Fruit fly (Drosophila melanogaster) whole organism, embryonic: Measurements from ENCODE around the gene CG6959.

Source experiments
- Ada2b ChIP-seq: fragments of 200-800 bp; sonication (Bioruptor generic); IDR thresholded peaks from 2 replicates; pipeline ENCODE4 v1.3.6; 2022; ENCODE audit warnings: missing biosample characterization, missing genetic modification characterization
- Bgb ChIP-seq: fragments of 200-800 bp; sonication (Bioruptor generic); IDR thresholded peaks from 2 replicates; pipeline ENCODE4 v1.3.6; 2022; ENCODE audit warnings: missing biosample characterization, missing genetic modification characterization; ENCODE audit not compliant: partially characterized antibody
- Blimp-1 ChIP-seq: fragments of 200-800 bp; sonication (Bioruptor generic); optimal IDR thresholded peaks from 3 replicates; lab custom pipeline; 2018; ENCODE audit warnings: missing biosample characterization, missing genetic modification characterization, mild to moderate bottlenecking, moderate library complexity, missing genetic modification reagents
- CG11093 ChIP-seq: fragments of 200-800 bp; sonication (Bioruptor generic); IDR thresholded peaks from 3 replicates; pipeline ENCODE4 v1.3.6; 2022; ENCODE audit warnings: missing biosample characterization, missing genetic modification characterization
- CG13424 ChIP-seq: fragments of 200-800 bp; sonication (Bioruptor generic); optimal IDR thresholded peaks from 2 replicates; lab custom pipeline; 2019; ENCODE audit warnings: missing biosample characterization, mild to moderate bottlenecking, missing genetic modification characterization, moderate library complexity
- CG1602 ChIP-seq: fragments of 200-800 bp; sonication (Bioruptor generic); optimal IDR thresholded peaks from 3 replicates; lab custom pipeline; 2016; ENCODE audit warnings: missing biosample characterization, missing genetic modification characterization
- CG16813 ChIP-seq: fragments of 200-800 bp; sonication (Bioruptor generic); IDR thresholded peaks from 3 replicates; pipeline ENCODE4 v1.3.6; 2022; ENCODE audit warnings: missing biosample characterization, missing genetic modification characterization; ENCODE audit not compliant: partially characterized antibody
- CG17612 ChIP-seq: fragments of 200-800 bp; sonication (Bioruptor generic); IDR thresholded peaks from 2 replicates; pipeline ENCODE4 v1.3.6; 2022; ENCODE audit warnings: missing biosample characterization, missing genetic modification characterization
- CG1792 ChIP-seq: fragments of 200-800 bp; sonication (Bioruptor generic); optimal IDR thresholded peaks from 2 replicates; lab custom pipeline; 2016; ENCODE audit warnings: missing biosample characterization, missing genetic modification characterization
- CG18599 ChIP-seq: fragments of 200-800 bp; sonication (Bioruptor generic); optimal IDR thresholded peaks from 3 replicates; lab custom pipeline; 2017; ENCODE audit warnings: missing biosample characterization, missing genetic modification characterization, mild to moderate bottlenecking, moderate library complexity, missing genetic modification reagents
- CG2889 ChIP-seq: fragments of 200-800 bp; sonication (Bioruptor generic); IDR thresholded peaks from 3 replicates; pipeline ENCODE4 v1.3.6; 2022; ENCODE audit warnings: missing biosample characterization, missing genetic modification characterization
- CG33213 ChIP-seq: fragments of 200-800 bp; sonication (Bioruptor generic); optimal IDR thresholded peaks from 3 replicates; lab custom pipeline; 2016; ENCODE audit warnings: missing biosample characterization, missing genetic modification characterization
- CG3995 ChIP-seq: fragments of 200-800 bp; sonication (Bioruptor generic); optimal IDR thresholded peaks from 3 replicates; lab custom pipeline; 2016; ENCODE audit warnings: missing biosample characterization, missing genetic modification characterization
- CG4328 ChIP-seq: fragments of 200-800 bp; sonication (Bioruptor generic); optimal IDR thresholded peaks from 3 replicates; lab custom pipeline; 2017; ENCODE audit warnings: missing biosample characterization, missing genetic modification reagents, missing genetic modification characterization
- CG6791 ChIP-seq: fragments of 200-800 bp; sonication (Bioruptor generic); IDR thresholded peaks from 3 replicates; pipeline ENCODE4 v1.3.6; 2022; ENCODE audit warnings: missing biosample characterization, missing genetic modification characterization; ENCODE audit not compliant: partially characterized antibody
- CG7271 ChIP-seq: fragments of 200-800 bp; sonication (Bioruptor generic); optimal IDR thresholded peaks from 2 replicates; lab custom pipeline; 2018; ENCODE audit warnings: missing biosample characterization, mild to moderate bottlenecking, missing genetic modification characterization, moderate library complexity
- CG9817 ChIP-seq: fragments of 200-800 bp; sonication (Bioruptor generic); optimal IDR thresholded peaks from 2 replicates; lab custom pipeline; 2018; ENCODE audit warnings: missing biosample characterization, mild to moderate bottlenecking, missing genetic modification characterization, moderate library complexity
- CoRest ChIP-seq: fragments of 200-800 bp; sonication (Bioruptor generic); optimal IDR thresholded peaks from 3 replicates; lab custom pipeline; 2018; ENCODE audit warnings: missing biosample characterization, mild to moderate bottlenecking, missing genetic modification characterization, moderate library complexity
- Dbx ChIP-seq: fragments of 200-800 bp; sonication (Bioruptor generic); IDR thresholded peaks from 3 replicates; pipeline ENCODE4 v1.3.6; 2022; ENCODE audit warnings: missing biosample characterization, missing genetic modification characterization
- Drgx ChIP-seq: fragments of 200-800 bp; sonication (Bioruptor generic); IDR thresholded peaks from 2 replicates; pipeline ENCODE4 v1.3.6; 2022; ENCODE audit warnings: missing biosample characterization, missing genetic modification characterization
- Fer1 ChIP-seq: fragments of 200-800 bp; sonication (Bioruptor generic); optimal IDR thresholded peaks from 2 replicates; lab custom pipeline; 2017; ENCODE audit warnings: missing biosample characterization, mild to moderate bottlenecking, missing genetic modification characterization
- Fer2 ChIP-seq: fragments of 200-800 bp; sonication (Bioruptor generic); optimal IDR thresholded peaks from 2 replicates; lab custom pipeline; 2018; ENCODE audit warnings: missing biosample characterization, mild to moderate bottlenecking, missing genetic modification characterization, moderate library complexity
- GATAe ChIP-seq: fragments of 200-800 bp; sonication (Bioruptor generic); conservative IDR thresholded peaks from 2 replicates; pipeline ENCODE4 v1.3.6; 2022; ENCODE audit warnings: missing biosample characterization, missing genetic modification characterization
- Gsc ChIP-seq: fragments of 200-800 bp; sonication (Bioruptor generic); IDR thresholded peaks from 2 replicates; pipeline ENCODE4 v1.3.6; 2022; ENCODE audit warnings: missing biosample characterization, missing genetic modification characterization
- HmgD ChIP-seq: fragments of 200-800 bp; sonication (Bioruptor generic); optimal IDR thresholded peaks from 3 replicates; lab custom pipeline; 2016; ENCODE audit warnings: missing biosample characterization, missing genetic modification characterization
- Hmr ChIP-seq: fragments of 200-800 bp; sonication (Bioruptor generic); optimal IDR thresholded peaks from 3 replicates; lab custom pipeline; 2017; ENCODE audit warnings: mild to moderate bottlenecking, missing biosample characterization, missing genetic modification reagents, missing genetic modification characterization
- Kr ChIP-seq: fragments of 200-800 bp; sonication (Bioruptor generic); optimal IDR thresholded peaks from 2 replicates; lab custom pipeline; 2017; ENCODE audit warnings: missing biosample characterization, mild to moderate bottlenecking, missing genetic modification characterization
- Lim3 ChIP-seq: fragments of 200-800 bp; sonication (Bioruptor generic); IDR thresholded peaks from 2 replicates; pipeline ENCODE4 v1.3.6; 2022; ENCODE audit warnings: missing biosample characterization, missing genetic modification characterization
- Mad ChIP-seq: fragments of 200-800 bp; sonication (Bioruptor generic); optimal IDR thresholded peaks from 2 replicates; lab custom pipeline; 2016; ENCODE audit warnings: missing biosample characterization, missing genetic modification characterization
- Oli ChIP-seq: fragments of 200-800 bp; sonication (Bioruptor generic); optimal IDR thresholded peaks from 2 replicates; lab custom pipeline; 2018; ENCODE audit warnings: missing biosample characterization, mild to moderate bottlenecking, missing genetic modification characterization, moderate library complexity
- TFAM ChIP-seq: fragments of 200-800 bp; sonication (Bioruptor generic); optimal IDR thresholded peaks from 2 replicates; lab custom pipeline; 2017; ENCODE audit warnings: missing biosample characterization, missing genetic modification characterization, inconsistent platforms
- Taf1 ChIP-seq: fragments of 200-800 bp; sonication (Bioruptor generic); IDR thresholded peaks from 2 replicates; pipeline ENCODE4 v1.3.6; 2022; ENCODE audit warnings: missing biosample characterization, missing genetic modification characterization
- YL-1 ChIP-seq: fragments of 200-800 bp; sonication (Bioruptor generic); optimal IDR thresholded peaks from 3 replicates; lab custom pipeline; 2017; ENCODE audit warnings: missing biosample characterization, mild to moderate bottlenecking, missing genetic modification characterization
- ase ChIP-seq: fragments of 200-800 bp; sonication (Bioruptor generic); IDR thresholded peaks from 3 replicates; pipeline ENCODE4 v1.3.6; 2022; ENCODE audit warnings: missing biosample characterization, missing genetic modification characterization
- btn ChIP-seq: fragments of 200-800 bp; sonication (Bioruptor generic); optimal IDR thresholded peaks from 2 replicates; lab custom pipeline; 2016; ENCODE audit warnings: missing biosample characterization, missing genetic modification characterization
- corto ChIP-seq: fragments of 200-800 bp; sonication (Bioruptor generic); optimal IDR thresholded peaks from 2 replicates; lab custom pipeline; 2016; ENCODE audit warnings: missing biosample characterization, mild to moderate bottlenecking, missing genetic modification characterization, moderate library complexity
- dm ChIP-seq: fragments of 200-800 bp; sonication (Bioruptor generic); optimal IDR thresholded peaks from 3 replicates; lab custom pipeline; 2016; ENCODE audit warnings: missing biosample characterization, missing genetic modification characterization
- dpn ChIP-seq, 2 experiments: fragments of 200-800 bp; sonication (Bioruptor generic); optimal IDR thresholded peaks; 3 replicates each; lab custom pipeline; 2016; ENCODE audit warnings: missing biosample characterization in 2 of 2, missing genetic modification characterization in 2 of 2
- ems ChIP-seq: fragments of 200-800 bp; sonication (Bioruptor generic); optimal IDR thresholded peaks from 3 replicates; lab custom pipeline; 2016; ENCODE audit warnings: missing biosample characterization, missing genetic modification characterization
- fd96Cb ChIP-seq: fragments of 200-800 bp; sonication (Bioruptor generic); optimal IDR thresholded peaks from 2 replicates; lab custom pipeline; 2018; ENCODE audit warnings: missing biosample characterization, mild to moderate bottlenecking, missing genetic modification characterization, moderate library complexity
- ham ChIP-seq: fragments of 200-800 bp; sonication (Bioruptor generic); IDR thresholded peaks from 2 replicates; pipeline ENCODE4 v1.3.6; 2022; ENCODE audit warnings: missing biosample characterization, missing genetic modification characterization
- hkb ChIP-seq, 2 experiments: fragments of 200-800 bp in 1 of 2; fragments of >200 bp in 1 of 2; sonication (Bioruptor generic) in 1 of 2; IDR thresholded peaks in 1 of 2; optimal IDR thresholded peaks in 1 of 2; 2 replicates each; pipeline versions ENCODE4 v1.3.6 to Lab custom; 2017 to 2022; ENCODE audit warnings: missing biosample characterization in 1 of 2, missing genetic modification characterization in 1 of 2
- knrl ChIP-seq: fragments of 200-800 bp; sonication (Bioruptor generic); IDR thresholded peaks from 3 replicates; pipeline ENCODE4 v1.3.6; 2022; ENCODE audit warnings: missing biosample characterization, missing genetic modification characterization; ENCODE audit not compliant: partially characterized antibody
- mam ChIP-seq: fragments of 200-800 bp; sonication (Bioruptor generic); optimal IDR thresholded peaks from 3 replicates; lab custom pipeline; 2016; ENCODE audit warnings: missing biosample characterization, missing genetic modification characterization
- pb ChIP-seq: fragments of 200-800 bp; sonication (Bioruptor generic); optimal IDR thresholded peaks from 3 replicates; lab custom pipeline; 2016; ENCODE audit warnings: missing biosample characterization, missing genetic modification characterization
- ranshi ChIP-seq: fragments of 200-800 bp; sonication (Bioruptor generic); IDR thresholded peaks from 2 replicates; pipeline ENCODE4 v1.3.6; 2022; ENCODE audit warnings: missing biosample characterization, missing genetic modification characterization
- slou ChIP-seq: fragments of 200-800 bp; sonication (Bioruptor generic); optimal IDR thresholded peaks from 3 replicates; lab custom pipeline; 2016; ENCODE audit warnings: missing biosample characterization, missing genetic modification characterization
- ssp ChIP-seq: fragments of 200-800 bp; sonication (Bioruptor generic); IDR thresholded peaks from 2 replicates; pipeline ENCODE4 v1.3.6; 2022; ENCODE audit warnings: missing biosample characterization, missing genetic modification characterization
- wek ChIP-seq: fragments of 200-800 bp; sonication (Bioruptor generic); optimal IDR thresholded peaks from 3 replicates; lab custom pipeline; 2018; ENCODE audit warnings: missing biosample characterization, mild to moderate bottlenecking, missing genetic modification characterization, moderate library complexity
- yki ChIP-seq: fragments of >200 bp; optimal IDR thresholded peaks from 3 replicates; lab custom pipeline; 2018

CG6959 gene

dm6 chr3R:11786695-11787226, 82.5 kb downstream of the CG6959 start, which contains the start of the genes prd1 and HisCl1 (continued):
- peak; percentile 67 for TF ChIP-seq ems
- peak; percentile 52 for TF ChIP-seq ranshi (GFP tag; lab: Robert Waterston, UW)
- TF ChIP-seq Fer2 (tag; lab: Kevin White, UChicago) = peak; percentile 73
- peak; percentile 91 for TF ChIP-seq CoRest (tag; lab: Kevin White, UChicago)
- no peak for TF ChIP-seq TFAM (GFP tag; lab: Kevin White, UChicago)
- TF ChIP-seq corto (GFP tag; lab: Kevin White, UChicago) = no peak
- peak; percentile 36 for TF ChIP-seq CG3995 (GFP tag; lab: Kevin White, UChicago)
- TF ChIP-seq YL-1 (GFP tag; lab: Kevin White, UChicago) = peak; percentile 84
- TF ChIP-seq dpn (GFP tag; optimal IDR thresholded peaks at IDR 0.05; lab: Kevin White, UChicago) = peak; percentile 57 to 70
- no peak for TF ChIP-seq CG1792 (GFP tag; lab: Kevin White, UChicago)
- TF ChIP-seq CG7271 (tag; lab: Kevin White, UChicago) = peak; percentile 78
- TF ChIP-seq Ada2b (GFP tag; lab: Robert Waterston, UW) = no peak
- no peak for TF ChIP-seq Blimp-1
- no peak for TF ChIP-seq yki
- peak; percentile 71 for TF ChIP-seq CG13424 (tag; lab: Kevin White, UChicago)
- peak; percentile 45 for TF ChIP-seq ssp
- TF ChIP-seq hkb (optimal IDR thresholded peaks at IDR 0.05; lab: Kevin White, UChicago) = peak; percentile 26
- no peak for TF ChIP-seq hkb (GFP tag; IDR thresholded peaks at IDR 0.05; lab: Robert Waterston, UW)
- no peak; the same call in 1 of the 2 replicates for TF ChIP-seq Taf1 (GFP tag; lab: Robert Waterston, UW)
- TF ChIP-seq Bgb (GFP tag; lab: Robert Waterston, UW) = no peak
- TF ChIP-seq dm (GFP tag; lab: Kevin White, UChicago) = peak; percentile 36
- peak; percentile 61 for TF ChIP-seq CG1602
- no peak for TF ChIP-seq CG6791
- TF ChIP-seq Hmr (GFP tag; lab: Kevin White, UChicago) = peak; percentile 82
- TF ChIP-seq Lim3 (GFP tag; lab: Robert Waterston, UW) = no peak
- TF ChIP-seq Oli (tag; lab: Kevin White, UChicago) = peak; percentile 71
- no peak; the same call in 1 of the 2 replicates for TF ChIP-seq GATAe (GFP tag; lab: Robert Waterston, UW)
- 0 out of 3 replicates have a peak, but pooled peaks have one; percentile 38 for TF ChIP-seq CG2889 (GFP tag; lab: Robert Waterston, UW)
- no peak for TF ChIP-seq CG11093
- TF ChIP-seq ase = no peak
- TF ChIP-seq btn = no peak
- no peak for TF ChIP-seq ham (GFP tag; lab: Robert Waterston, UW)
- TF ChIP-seq HmgD = no peak
- no peak for TF ChIP-seq wek (GFP tag; lab: Kevin White, UChicago)
- no peak; the same call in 1 of the 2 replicates for TF ChIP-seq Drgx (GFP tag; lab: Robert Waterston, UW)
- no peak for TF ChIP-seq Gsc (GFP tag; lab: Robert Waterston, UW)
- 0 out of 3 replicates have a peak, but pooled peaks have one; percentile 26 for TF ChIP-seq knrl (GFP tag; lab: Robert Waterston, UW)
- TF ChIP-seq mam = peak; percentile 73
- peak; percentile 52 for TF ChIP-seq CG33213 (GFP tag; lab: Kevin White, UChicago)
- peak; percentile 32 for TF ChIP-seq slou
- TF ChIP-seq CG17612 = no peak
- peak; percentile 75 for TF ChIP-seq CG4328 (GFP tag; lab: Kevin White, UChicago)
- TF ChIP-seq CG16813 = no peak
- no peak for TF ChIP-seq CG18599 (GFP tag; lab: Kevin White, UChicago)
- no peak for TF ChIP-seq Kr (GFP tag; lab: Kevin White, UChicago)
- peak; percentile 70 for TF ChIP-seq Fer1 (GFP tag; lab: Kevin White, UChicago)
- peak; percentile 81 for TF ChIP-seq CG9817 (tag; lab: Kevin White, UChicago)
- TF ChIP-seq pb = no peak
- TF ChIP-seq Mad (GFP tag; lab: Kevin White, UChicago) = peak; percentile 56
- TF ChIP-seq Dbx = peak; percentile 66
- peak; percentile 70 for TF ChIP-seq fd96Cb (tag; lab: Kevin White, UChicago)
